Worm (Caenorhabditis elegans) whole organism, L1 larva: Measurements from ENCODE around the gene D1044.4.

Experiments used
- egl-27 ChIP-seq, 2 experiments: fragments of 150-350 bp in 1 of 2; sonication (generic microtip); optimal IDR thresholded peaks; 3 replicates each; lab custom pipeline; 2017 to 2018; ENCODE audit warnings: missing biosample characterization in 2 of 2, missing genetic modification characterization in 2 of 2, missing genetic modification reagents in 2 of 2
- irx-1 ChIP-seq: sonication (generic microtip); optimal IDR thresholded peaks from 2 replicates; lab custom pipeline; 2016; ENCODE audit warnings: missing genetic modification characterization, missing compliant biosample characterization
- isw-1 ChIP-seq: fragments of 200-800 bp; sonication (Bioruptor generic); IDR thresholded peaks from 2 replicates; pipeline ENCODE4 v1.3.6; 2022; ENCODE audit warnings: missing genetic modification characterization, missing compliant biosample characterization
- mep-1 ChIP-seq: fragments of 150-350 bp; optimal IDR thresholded peaks from 2 replicates; lab custom pipeline; 2014; ENCODE audit warnings: missing biosample characterization, missing genetic modification characterization
- nhr-12 ChIP-seq: sonication (generic microtip); optimal IDR thresholded peaks from 2 replicates; lab custom pipeline; 2017; ENCODE audit warnings: missing biosample characterization, missing genetic modification characterization
- rnt-1 ChIP-seq: sonication (generic microtip); optimal IDR thresholded peaks from 2 replicates; lab custom pipeline; 2016; ENCODE audit warnings: mild to moderate bottlenecking, missing genetic modification characterization, moderate library complexity, missing compliant biosample characterization

DNA sequence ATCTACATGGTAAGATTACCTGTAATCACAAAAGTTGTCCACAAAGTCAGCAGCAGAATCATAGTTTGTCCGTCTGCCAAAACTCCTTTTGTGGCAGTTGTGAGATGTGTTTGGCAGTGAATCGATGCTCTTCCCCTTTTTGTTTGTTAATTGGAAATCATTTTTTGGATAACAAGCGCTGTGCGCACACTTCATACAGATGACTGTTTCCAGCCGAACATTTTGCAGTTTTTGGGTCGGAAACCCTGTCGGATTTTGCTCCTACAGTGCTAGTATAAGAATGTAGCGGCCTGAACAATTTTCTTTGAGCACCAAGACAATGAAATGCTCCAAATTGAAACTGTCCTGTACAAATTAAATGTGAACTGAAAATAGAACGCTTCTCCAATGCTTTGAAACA, 13.2 kb downstream of the D1044.4 start, which contains the start of gene D1044.7:
- TF ChIP-seq isw-1 (GFP tag; lab: Robert Waterston, UW) (no peak), egl-27 (tag; optimal IDR thresholded peaks at IDR 0.05; lab: Kevin White, UChicago) (no peak), mep-1 (tag; lab: Kevin White, UChicago) (no peak), nhr-12 (no peak), irx-1 (no peak), rnt-1 (tag; lab: Kevin White, UChicago) (no peak)
